Worm (Caenorhabditis elegans): ENCODE data around the gene lfi-1.

ce11 chrX:4982009-4982625 lies 5.5 kb downstream of the lfi-1 start:
- TF ChIP-seq klf-2 (GFP tag; conservative IDR thresholded peaks at IDR 0.05) (no peak), flt-1 (GFP tag; IDR thresholded peaks at IDR 0.05) (peak; percentile 32; the same call in 1 of the 2 replicates)

Measured in whole organism, midembryonic.